Worm (Caenorhabditis elegans) whole organism, L4/young adult: Measurements from ENCODE around the gene fkh-4.

Source experiments
- W03F9.2 ChIP-seq: fragments of 150-350 bp; optimal IDR thresholded peaks from 2 replicates; lab custom pipeline; 2014; ENCODE audit warnings: missing biosample characterization, missing genetic modification characterization
- him-1 ChIP-seq: sonication (generic microtip); optimal IDR thresholded peaks from 2 replicates; lab custom pipeline; 2016; ENCODE audit warnings: missing genotype, missing genetic modification reagents, missing genetic modification characterization, missing compliant biosample characterization

DNA sequence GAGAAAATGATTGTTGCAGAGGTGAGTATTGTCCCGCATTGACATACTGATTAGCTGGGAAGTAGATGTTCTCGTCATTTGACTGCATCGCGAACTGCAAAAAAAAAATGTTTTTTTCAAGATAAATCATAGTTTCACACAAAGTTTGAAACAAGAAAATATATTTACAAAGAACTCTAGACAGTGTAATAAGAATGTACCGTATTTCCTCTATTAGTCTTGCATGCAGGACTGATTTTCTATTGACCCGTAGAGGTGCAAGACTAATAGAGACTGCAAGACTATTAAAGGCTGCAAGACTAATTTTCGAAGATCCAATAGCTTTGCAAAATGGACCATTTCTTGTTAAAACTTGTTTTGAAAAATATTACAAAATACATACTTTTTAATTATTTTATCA is 5.3 kb downstream of the fkh-4 start, which contains the start of gene fkh-3:
- TF ChIP-seq him-1 (tag; lab: Kevin White, UChicago) = no peak
- TF ChIP-seq W03F9.2 (tag; lab: Kevin White, UChicago) = no peak
